Fruit fly (Drosophila melanogaster): ENCODE results near the gene PIG-U.

Gene PIG-U

dm6 chr2L:8478379-8478778 lies 36.5 kb upstream of the PIG-U start:
- TF ChIP-seq CG14711 (tag; optimal IDR thresholded peaks at IDR 0.05) (no peak), CG33017 (tag; optimal IDR thresholded peaks at IDR 0.05) (no peak)

dm6 chr2L:8478911-8479706 lies 35.8 kb upstream of the PIG-U start:
- no peak for TF ChIP-seq Mnt (GFP tag; optimal IDR thresholded peaks at IDR 0.05)
- TF ChIP-seq Crg-1 (GFP tag; optimal IDR thresholded peaks at IDR 0.05): no peak

- TF ChIP-seq kay (GFP tag; ENCODE audit: borderline replicate concordance): peak; percentile 17
- no peak for TF ChIP-seq toe (GFP tag; optimal IDR thresholded peaks at IDR 0.05)
Observed at dm6 chr2L:8480825-8481224, 34.1 kb upstream of the PIG-U start.

- TF ChIP-seq pad (GFP tag; optimal IDR thresholded peaks at IDR 0.05) (no peak), bab1 (GFP tag; optimal IDR thresholded peaks at IDR 0.05) (peak; percentile 32), CG14711 (tag; optimal IDR thresholded peaks at IDR 0.05) (no peak), cnc (optimal IDR thresholded peaks at IDR 0.05) (no peak), kay (GFP tag; ENCODE audit: borderline replicate concordance) (no peak), toe (GFP tag; optimal IDR thresholded peaks at IDR 0.05) (no peak)
Observed at dm6 chr2L:8481623-8482424, 33.1 kb upstream of the PIG-U start, which contains the start of gene CG43796. Gene CG43796 (plus strand): TSS chr2L:8482374.

- TF ChIP-seq Crg-1 (GFP tag; optimal IDR thresholded peaks at IDR 0.05): no peak
- no peak for TF ChIP-seq toe (GFP tag; optimal IDR thresholded peaks at IDR 0.05)
- TF ChIP-seq CG7101 (tag; optimal IDR thresholded peaks at IDR 0.05): peak; percentile 28
- no peak for TF ChIP-seq CG5204 (GFP tag; optimal IDR thresholded peaks at IDR 0.05)
- no peak for TF ChIP-seq tj (GFP tag; optimal IDR thresholded peaks at IDR 0.05)
- no peak for TF ChIP-seq Hr96 (GFP tag; optimal IDR thresholded peaks at IDR 0.05)
- TF ChIP-seq bab1 (GFP tag; optimal IDR thresholded peaks at IDR 0.05): peak; percentile 68
- no peak for TF ChIP-seq CG33017 (tag; optimal IDR thresholded peaks at IDR 0.05)
- TF ChIP-seq Clk (GFP tag; optimal IDR thresholded peaks at IDR 0.05): no peak
- no peak for TF ChIP-seq CG11617 (GFP tag; optimal IDR thresholded peaks at IDR 0.05)
- no peak for TF ChIP-seq CG14711 (tag; optimal IDR thresholded peaks at IDR 0.05)
- TF ChIP-seq kay (GFP tag; ENCODE audit: borderline replicate concordance): peak; percentile 72
- TF ChIP-seq pad (GFP tag; optimal IDR thresholded peaks at IDR 0.05): no peak
- TF ChIP-seq ovo (GFP tag; optimal IDR thresholded peaks at IDR 0.05): no peak
- TF ChIP-seq Mnt (GFP tag; optimal IDR thresholded peaks at IDR 0.05): no peak
- TF ChIP-seq cic (GFP tag; optimal IDR thresholded peaks at IDR 0.05): peak; percentile 3
- TF ChIP-seq CG1620 (GFP tag; optimal IDR thresholded peaks at IDR 0.05): no peak
- TF ChIP-seq CG12768 (GFP tag; optimal IDR thresholded peaks at IDR 0.05): no peak
- no peak for TF ChIP-seq CG7045 (GFP tag; optimal IDR thresholded peaks at IDR 0.05)
- TF ChIP-seq cnc (optimal IDR thresholded peaks at IDR 0.05): no peak
Observed at dm6 chr2L:8485562-8485961, 29.3 kb upstream of the PIG-U start.

dm6 chr2L:8488735-8489134 lies 26.2 kb upstream of the PIG-U start, which contains the start of gene CG13088:
Gene CG13088 (plus strand): TSS chr2L:8488981.
- TF ChIP-seq ovo (GFP tag; optimal IDR thresholded peaks at IDR 0.05) (peak; percentile 42), cic (GFP tag; optimal IDR thresholded peaks at IDR 0.05) (no peak), CG33017 (tag; optimal IDR thresholded peaks at IDR 0.05) (no peak), Hr96 (GFP tag; optimal IDR thresholded peaks at IDR 0.05) (no peak), pad (GFP tag; optimal IDR thresholded peaks at IDR 0.05) (peak; percentile 48), CG14711 (tag; optimal IDR thresholded peaks at IDR 0.05) (peak; percentile 31), toe (GFP tag; optimal IDR thresholded peaks at IDR 0.05) (peak; percentile 53), CG11617 (GFP tag; optimal IDR thresholded peaks at IDR 0.05) (no peak), CG12768 (GFP tag; optimal IDR thresholded peaks at IDR 0.05) (no peak), cnc (optimal IDR thresholded peaks at IDR 0.05) (no peak), tj (GFP tag; optimal IDR thresholded peaks at IDR 0.05) (no peak), CG1620 (GFP tag; optimal IDR thresholded peaks at IDR 0.05) (peak; percentile 67), Crg-1 (GFP tag; optimal IDR thresholded peaks at IDR 0.05) (peak; percentile 56), kay (GFP tag; ENCODE audit: borderline replicate concordance) (no peak), bab1 (GFP tag; optimal IDR thresholded peaks at IDR 0.05) (peak; percentile 42), CG7045 (GFP tag; optimal IDR thresholded peaks at IDR 0.05) (no peak), CG5204 (GFP tag; optimal IDR thresholded peaks at IDR 0.05) (peak; percentile 39), Mnt (GFP tag; optimal IDR thresholded peaks at IDR 0.05) (peak; percentile 66), CG7101 (tag; optimal IDR thresholded peaks at IDR 0.05) (peak; percentile 68), Clk (GFP tag; optimal IDR thresholded peaks at IDR 0.05) (no peak)

DNA sequence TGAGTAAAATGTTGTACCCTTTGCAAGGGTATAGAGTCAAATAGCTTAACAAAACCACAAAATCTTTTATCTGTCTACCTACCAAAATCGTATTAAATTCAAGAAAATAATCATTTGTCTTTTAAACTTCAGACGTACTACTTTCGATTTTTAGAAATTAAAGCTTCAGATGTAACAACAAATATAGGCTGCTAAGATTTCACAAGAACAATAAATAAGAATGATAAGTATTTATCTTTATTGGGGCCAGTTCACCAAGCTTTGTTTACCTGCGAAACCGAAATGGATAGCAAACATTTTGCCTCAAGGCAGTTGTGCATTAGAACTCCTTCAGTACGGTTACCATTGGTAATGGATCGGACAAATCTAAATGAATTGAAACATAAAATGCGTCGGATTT lies 24.5 kb upstream of the PIG-U start, which contains the start of gene CG43400:
Gene CG43400 (plus strand): TSS at position 301 of the 400 bp plus-strand sequence.
- TF ChIP-seq cic (GFP tag; optimal IDR thresholded peaks at IDR 0.05) (no peak), CG12768 (GFP tag; optimal IDR thresholded peaks at IDR 0.05) (no peak), bab1 (GFP tag; optimal IDR thresholded peaks at IDR 0.05) (no peak), CG7101 (tag; optimal IDR thresholded peaks at IDR 0.05) (no peak), kay (GFP tag; ENCODE audit: borderline replicate concordance) (peak; percentile 82), cnc (optimal IDR thresholded peaks at IDR 0.05) (no peak)

All from whole organism, adult.